Worm (Caenorhabditis elegans) whole organism, late embryonic: ENCODE data around the gene F56F11.4.

Experiments
- C08G9.2 ChIP-seq: sonication (generic microtip); optimal IDR thresholded peaks from 2 replicates; lab custom pipeline; 2016; ENCODE audit warnings: mild to moderate bottlenecking, missing genetic modification characterization, moderate library complexity, missing compliant biosample characterization
- C38D4.7 ChIP-seq: fragments of 200-800 bp; sonication (Bioruptor generic); optimal IDR thresholded peaks from 2 replicates; lab custom pipeline; 2018; ENCODE audit warnings: mild to moderate bottlenecking, missing genetic modification characterization, moderate library complexity, missing compliant biosample characterization
- K02D7.2 ChIP-seq: sonication (generic microtip); optimal IDR thresholded peaks from 2 replicates; lab custom pipeline; 2017; ENCODE audit warnings: mild to moderate bottlenecking, missing genetic modification characterization, missing compliant biosample characterization
- ceh-18 ChIP-seq: sonication (generic microtip); optimal IDR thresholded peaks from 2 replicates; lab custom pipeline; 2016; ENCODE audit warnings: missing genetic modification characterization, missing compliant biosample characterization
- ceh-2 ChIP-seq: sonication (generic microtip); optimal IDR thresholded peaks from 2 replicates; lab custom pipeline; 2016; ENCODE audit warnings: missing genotype, missing genetic modification characterization, missing compliant biosample characterization
- ceh-24 ChIP-seq: sonication (generic microtip); optimal IDR thresholded peaks from 2 replicates; lab custom pipeline; 2016; ENCODE audit warnings: mild to moderate bottlenecking, missing genetic modification characterization, missing compliant biosample characterization
- ceh-30 ChIP-seq: fragments of 150-350 bp; optimal IDR thresholded peaks from 2 replicates; lab custom pipeline; 2014; ENCODE audit warnings: missing biosample characterization, missing genetic modification characterization
- ceh-31 ChIP-seq: sonication (generic microtip); optimal IDR thresholded peaks from 2 replicates; lab custom pipeline; 2016; ENCODE audit warnings: missing genetic modification characterization, missing compliant biosample characterization
- ceh-45 ChIP-seq: fragments of 200-800 bp; sonication (Bioruptor generic); IDR thresholded peaks from 2 replicates; pipeline ENCODE4 v1.3.6; 2022; ENCODE audit warnings: missing genetic modification reagents, missing genetic modification characterization, missing compliant biosample characterization
- ceh-9 ChIP-seq: sonication (generic microtip); optimal IDR thresholded peaks from 2 replicates; lab custom pipeline; 2016; ENCODE audit warnings: mild to moderate bottlenecking, missing genetic modification characterization, inconsistent platforms, missing compliant biosample characterization
- dmd-4 ChIP-seq: sonication (generic microtip); optimal IDR thresholded peaks from 2 replicates; lab custom pipeline; 2016; ENCODE audit warnings: borderline replicate concordance, missing genetic modification characterization, missing compliant biosample characterization
- elt-2 ChIP-seq: sonication (generic microtip); optimal IDR thresholded peaks from 2 replicates; lab custom pipeline; 2016; ENCODE audit warnings: missing genetic modification reagents, missing genetic modification characterization, missing compliant biosample characterization
- elt-4 ChIP-seq: sonication (generic microtip); optimal IDR thresholded peaks from 2 replicates; lab custom pipeline; 2016; ENCODE audit warnings: missing genetic modification characterization, missing compliant biosample characterization
- ets-4 ChIP-seq: sonication (generic microtip); optimal IDR thresholded peaks from 2 replicates; lab custom pipeline; 2016; ENCODE audit warnings: missing genetic modification characterization, missing compliant biosample characterization
- fax-1 ChIP-seq: sonication (generic microtip); optimal IDR thresholded peaks from 2 replicates; lab custom pipeline; 2016; ENCODE audit warnings: missing genotype, missing genetic modification characterization, missing compliant biosample characterization
- fkh-6 ChIP-seq: sonication (generic microtip); optimal IDR thresholded peaks from 2 replicates; lab custom pipeline; 2016; ENCODE audit warnings: missing genetic modification characterization, missing compliant biosample characterization
- hlh-13 ChIP-seq: fragments of 200-800 bp; sonication (Bioruptor generic); optimal IDR thresholded peaks from 2 replicates; lab custom pipeline; 2018; ENCODE audit warnings: mild to moderate bottlenecking, missing genetic modification characterization, missing compliant biosample characterization
- hlh-30 ChIP-seq: sonication (generic microtip); optimal IDR thresholded peaks from 2 replicates; lab custom pipeline; 2017; ENCODE audit warnings: antibody characterized with exemption, missing genetic modification characterization, missing compliant biosample characterization; ENCODE audit not compliant: insufficient read depth
- hlh-8 ChIP-seq: sonication (generic microtip); optimal IDR thresholded peaks from 2 replicates; lab custom pipeline; 2016; ENCODE audit warnings: missing genotype, missing genetic modification characterization, missing compliant biosample characterization
- mec-3 ChIP-seq: sonication (generic microtip); optimal IDR thresholded peaks from 2 replicates; lab custom pipeline; 2016; ENCODE audit warnings: borderline replicate concordance, missing genetic modification characterization, missing compliant biosample characterization
- nfya-1 ChIP-seq: sonication (generic microtip); optimal IDR thresholded peaks from 2 replicates; lab custom pipeline; 2017; ENCODE audit warnings: missing genetic modification characterization, mild to moderate bottlenecking, missing compliant biosample characterization, antibody characterized with exemption, moderate library complexity
- nhr-232 ChIP-seq: sonication (generic microtip); optimal IDR thresholded peaks from 2 replicates; lab custom pipeline; 2016; ENCODE audit warnings: missing genetic modification characterization, missing compliant biosample characterization
- npax-4 ChIP-seq: sonication (generic microtip); optimal IDR thresholded peaks from 2 replicates; lab custom pipeline; 2016; ENCODE audit warnings: missing genetic modification characterization, missing compliant biosample characterization
- odd-2 ChIP-seq: sonication (generic microtip); optimal IDR thresholded peaks from 2 replicates; lab custom pipeline; 2017; ENCODE audit warnings: antibody characterized with exemption, mild to moderate bottlenecking, missing genetic modification characterization, missing compliant biosample characterization
- pat-9 ChIP-seq: fragments of 200-800 bp; sonication (Bioruptor generic); optimal IDR thresholded peaks from 2 replicates; lab custom pipeline; 2018; ENCODE audit warnings: mild to moderate bottlenecking, missing genetic modification characterization, moderate library complexity, missing compliant biosample characterization
- pqm-1 ChIP-seq: sonication (generic microtip); optimal IDR thresholded peaks from 2 replicates; lab custom pipeline; 2016; ENCODE audit warnings: missing genetic modification characterization, missing compliant biosample characterization
- ref-2 ChIP-seq: sonication (generic microtip); optimal IDR thresholded peaks from 2 replicates; lab custom pipeline; 2016; ENCODE audit warnings: missing genetic modification characterization, missing compliant biosample characterization
- rnt-1 ChIP-seq: sonication (generic microtip); optimal IDR thresholded peaks from 2 replicates; lab custom pipeline; 2016; ENCODE audit warnings: missing genetic modification characterization, missing compliant biosample characterization
- sox-2 ChIP-seq: fragments of 200-800 bp; sonication (Bioruptor generic); IDR thresholded peaks from 2 replicates; pipeline ENCODE4 v1.3.6; 2022; ENCODE audit warnings: missing genetic modification reagents, missing genetic modification characterization, missing compliant biosample characterization
- sox-4 ChIP-seq: sonication (generic microtip); optimal IDR thresholded peaks from 2 replicates; lab custom pipeline; 2017; ENCODE audit warnings: mild to moderate bottlenecking, missing genetic modification characterization, inconsistent platforms, missing compliant biosample characterization
- syd-9 ChIP-seq: sonication (generic microtip); optimal IDR thresholded peaks from 2 replicates; lab custom pipeline; 2016; ENCODE audit warnings: mild to moderate bottlenecking, missing genetic modification characterization, moderate library complexity, missing compliant biosample characterization
- tbx-2 ChIP-seq: sonication (generic microtip); optimal IDR thresholded peaks from 2 replicates; lab custom pipeline; 2016; ENCODE audit warnings: missing genetic modification characterization, missing compliant biosample characterization
- tbx-7 ChIP-seq: sonication (generic microtip); optimal IDR thresholded peaks from 2 replicates; lab custom pipeline; 2016; ENCODE audit warnings: missing genotype, missing genetic modification characterization, missing compliant biosample characterization
- unc-3 ChIP-seq, 2 experiments: fragments of 200-800 bp in 1 of 2; sonication (Bioruptor generic) in 1 of 2; sonication (generic microtip) in 1 of 2; conservative IDR thresholded peaks in 1 of 2; optimal IDR thresholded peaks in 1 of 2; 2 replicates each; pipeline versions ENCODE4 v1.3.6 to Lab custom; 2016 to 2022; ENCODE audit warnings: missing compliant biosample characterization in 2 of 2, missing genetic modification characterization in 2 of 2, missing genetic modification reagents in 1 of 2
- unc-86 ChIP-seq: sonication (generic microtip); optimal IDR thresholded peaks from 2 replicates; lab custom pipeline; 2016; ENCODE audit warnings: missing genetic modification characterization, missing compliant biosample characterization
- zip-5 ChIP-seq: sonication (generic microtip); optimal IDR thresholded peaks from 2 replicates; lab custom pipeline; 2016; ENCODE audit warnings: missing genetic modification characterization, missing compliant biosample characterization
- ztf-16 ChIP-seq: sonication (generic microtip); optimal IDR thresholded peaks from 2 replicates; lab custom pipeline; 2017; ENCODE audit warnings: missing genetic modification characterization, missing compliant biosample characterization

F56F11.4 gene

ce11 chrIII:2866597-2866996 lies 10.6 kb downstream of the F56F11.4 start:
- no peak for TF ChIP-seq ceh-18 (tag; lab: Kevin White, UChicago)
- TF ChIP-seq elt-2 (tag; lab: Kevin White, UChicago) = no peak
- TF ChIP-seq ceh-31 = no peak
- TF ChIP-seq fax-1 (tag; lab: Kevin White, UChicago) = no peak
- TF ChIP-seq K02D7.2 (tag; lab: Kevin White, UChicago) = no peak
- no peak for TF ChIP-seq ets-4
- no peak for TF ChIP-seq hlh-30 (tag; lab: Kevin White, UChicago)
- TF ChIP-seq fkh-6 (tag; lab: Kevin White, UChicago) = no peak
- TF ChIP-seq mec-3 (tag; lab: Kevin White, UChicago) = no peak
- TF ChIP-seq ztf-16 (tag; lab: Kevin White, UChicago) = no peak
- no peak for TF ChIP-seq hlh-13

DNA sequence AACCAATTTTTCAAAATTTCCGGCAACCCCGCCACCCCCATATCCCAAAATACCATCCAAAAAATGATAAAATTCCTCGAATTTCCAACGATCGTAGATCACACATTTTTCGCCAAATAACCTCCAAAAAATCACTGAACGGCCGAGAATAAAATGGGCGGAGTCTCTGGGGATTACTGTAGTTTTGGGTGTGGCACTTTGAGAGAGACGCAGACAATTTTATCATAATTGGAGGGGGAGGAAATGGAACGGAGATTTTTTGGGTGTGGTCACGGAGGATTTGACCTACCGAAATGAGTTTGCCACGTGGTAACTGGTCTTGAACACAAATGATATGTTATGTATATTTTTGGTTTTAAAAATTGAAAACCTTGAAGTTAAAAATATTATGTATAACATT lies 12.4 kb downstream of the F56F11.4 start:
- no peak for TF ChIP-seq unc-86 (tag; lab: Kevin White, UChicago)
- TF ChIP-seq ceh-31 = no peak
- no peak for TF ChIP-seq unc-3 (GFP tag; conservative IDR thresholded peaks at IDR 0.05; lab: Robert Waterston, UW)
- TF ChIP-seq unc-3 (tag; optimal IDR thresholded peaks at IDR 0.05; lab: Kevin White, UChicago) = no peak
- TF ChIP-seq ceh-2 (tag; lab: Kevin White, UChicago) = no peak
- no peak for TF ChIP-seq odd-2

ce11 chrIII:2869033-2869432 lies 13.0 kb downstream of the F56F11.4 start:
- TF ChIP-seq nhr-232 = no peak
- no peak for TF ChIP-seq unc-86 (tag; lab: Kevin White, UChicago)
- TF ChIP-seq K02D7.2 (tag; lab: Kevin White, UChicago) = no peak
- TF ChIP-seq ceh-30 (tag; lab: Kevin White, UChicago) = no peak
- no peak for TF ChIP-seq ceh-45 (GFP tag; lab: Robert Waterston, UW)
- no peak for TF ChIP-seq ets-4
- no peak for TF ChIP-seq zip-5 (tag; lab: Kevin White, UChicago)
- TF ChIP-seq C08G9.2 (tag; lab: Kevin White, UChicago) = no peak
- TF ChIP-seq tbx-7 (tag; lab: Kevin White, UChicago) = no peak
- no peak for TF ChIP-seq hlh-8 (tag; lab: Kevin White, UChicago)
- no peak for TF ChIP-seq sox-2 (GFP tag; lab: Robert Waterston, UW)
- no peak for TF ChIP-seq ztf-16 (tag; lab: Kevin White, UChicago)
- no peak for TF ChIP-seq npax-4 (tag; lab: Kevin White, UChicago)
- TF ChIP-seq syd-9 = no peak
- no peak for TF ChIP-seq ceh-9
- TF ChIP-seq elt-2 (tag; lab: Kevin White, UChicago) = no peak

ce11 chrIII:2869512-2869911 lies 13.5 kb downstream of the F56F11.4 start:
- TF ChIP-seq ceh-45 (GFP tag; lab: Robert Waterston, UW) (no peak), elt-2 (tag; lab: Kevin White, UChicago) (peak; percentile 17), fkh-6 (tag; lab: Kevin White, UChicago) (no peak)
- TF ChIP-seq, all 69 proteins: peak for 1

- TF ChIP-seq tbx-2 (tag; lab: Kevin White, UChicago) = no peak
- TF ChIP-seq elt-4 = no peak
- no peak for TF ChIP-seq ref-2 (tag; lab: Kevin White, UChicago)
- no peak for TF ChIP-seq pat-9 (tag; lab: Kevin White, UChicago)
- no peak for TF ChIP-seq ceh-30 (tag; lab: Kevin White, UChicago)
- no peak for TF ChIP-seq C38D4.7 (GFP tag; lab: Kevin White, UChicago)
- no peak for TF ChIP-seq ceh-24
- no peak for TF ChIP-seq K02D7.2 (tag; lab: Kevin White, UChicago)
- no peak for TF ChIP-seq sox-2 (GFP tag; lab: Robert Waterston, UW)
- no peak for TF ChIP-seq rnt-1 (tag; lab: Kevin White, UChicago)
- no peak for TF ChIP-seq nfya-1 (tag; lab: Kevin White, UChicago)
- TF ChIP-seq pqm-1 (tag; lab: Kevin White, UChicago) = no peak
- no peak for TF ChIP-seq dmd-4 (tag; lab: Kevin White, UChicago)
- TF ChIP-seq sox-4 = no peak
Observed at ce11 chrIII:2870228-2870627, 14.2 kb downstream of the F56F11.4 start.
